Fruit fly (Drosophila melanogaster): ENCODE results near the gene Ir62a.
A peak's percentile ranks its signal among the peaks of the same experiment; 100 is the strongest.

Ir62a gene

dm6 chr3L:1558178-1558788, 27.2 kb upstream of the Ir62a start, which contains the start of the genes Pex10 and CG12099 (continued):
- TF ChIP-seq CG13287 (GFP tag; IDR thresholded peaks at IDR 0.05; ENCODE audit: partially characterized antibody), result peak; percentile 95
- TF ChIP-seq sug (tag; optimal IDR thresholded peaks at IDR 0.05), result peak; percentile 93
- TF ChIP-seq CG6689 (GFP tag; IDR thresholded peaks at IDR 0.05), result peak; percentile 91
- 0 out of 2 replicates have a peak, but pooled peaks have one; percentile 32 for TF ChIP-seq crol (GFP tag; IDR thresholded peaks at IDR 0.05)
- TF ChIP-seq NFAT (GFP tag; IDR thresholded peaks at IDR 0.05), result peak; percentile 93
- peak; percentile 84 for TF ChIP-seq CG15601 (tag; optimal IDR thresholded peaks at IDR 0.05)
- peak; percentile 91 for TF ChIP-seq CG4424 (GFP tag; optimal IDR thresholded peaks at IDR 0.05)
- peak; percentile 85 for TF ChIP-seq CG2116 (GFP tag; optimal IDR thresholded peaks at IDR 0.05)
- TF ChIP-seq Vsx1 (GFP tag; optimal IDR thresholded peaks at IDR 0.05), result no peak
- TF ChIP-seq PHDP (tag; optimal IDR thresholded peaks at IDR 0.05), result peak; percentile 74
- TF ChIP-seq Dbx (GFP tag; IDR thresholded peaks at IDR 0.05), result peak; percentile 94
- peak; percentile 93 for TF ChIP-seq vvl (GFP tag; IDR thresholded peaks at IDR 0.05)
- peak; percentile 91 for TF ChIP-seq ranshi (GFP tag; IDR thresholded peaks at IDR 0.05)
- TF ChIP-seq CG10366 (GFP tag; IDR thresholded peaks at IDR 0.05), result peak; percentile 92
- TF ChIP-seq Fer3 (tag; optimal IDR thresholded peaks at IDR 0.05), result peak; percentile 86
- peak; percentile 71 for TF ChIP-seq E2f2 (GFP tag; IDR thresholded peaks at IDR 0.05)
- peak; percentile 83 for TF ChIP-seq CG16779 (GFP tag; IDR thresholded peaks at IDR 0.05)
- peak; percentile 86 for TF ChIP-seq CG17328 (GFP tag; IDR thresholded peaks at IDR 0.05)
- TF ChIP-seq gsb (GFP tag; IDR thresholded peaks at IDR 0.05), result peak; percentile 72
- TF ChIP-seq Poxn (GFP tag; IDR thresholded peaks at IDR 0.05), result peak; percentile 73
- peak; percentile 86 for TF ChIP-seq Nf-YC (tag; optimal IDR thresholded peaks at IDR 0.05)
- peak; percentile 66 for TF ChIP-seq CG11723 (GFP tag; optimal IDR thresholded peaks at IDR 0.05)
- TF ChIP-seq CG8281 (tag; optimal IDR thresholded peaks at IDR 0.05), result no peak
- peak; percentile 57 for TF ChIP-seq shn (GFP tag; optimal IDR thresholded peaks at IDR 0.05)
- TF ChIP-seq CG11093 (GFP tag; IDR thresholded peaks at IDR 0.05), result peak; percentile 78; the same call in 2 of the 3 replicates
- peak; percentile 71 for TF ChIP-seq tap (tag; optimal IDR thresholded peaks at IDR 0.05)
- TF ChIP-seq CG18011 (GFP tag; optimal IDR thresholded peaks at IDR 0.05), result peak; percentile 74
- peak; percentile 83 for TF ChIP-seq CG18764 (GFP tag; optimal IDR thresholded peaks at IDR 0.05)
- peak; percentile 16 for TF ChIP-seq run (tag; optimal IDR thresholded peaks at IDR 0.05)
- TF ChIP-seq unc-4 (GFP tag; IDR thresholded peaks at IDR 0.05; ENCODE audit: partially characterized antibody), result peak; percentile 96
- peak; percentile 72 for TF ChIP-seq Blimp-1 (GFP tag; optimal IDR thresholded peaks at IDR 0.05)
- TF ChIP-seq CG34422 (GFP tag; IDR thresholded peaks at IDR 0.05), result peak; percentile 95
- peak; percentile 53 to 74 for TF ChIP-seq Pdp1 (GFP tag; optimal IDR thresholded peaks at IDR 0.05)
- TF ChIP-seq CG12769 (tag; optimal IDR thresholded peaks at IDR 0.05), result no peak
- TF ChIP-seq CG4404 (GFP tag; IDR thresholded peaks at IDR 0.05), result peak; percentile 95
- TF ChIP-seq dati (GFP tag; IDR thresholded peaks at IDR 0.05), result 0 out of 2 replicates have a peak, but pooled peaks have one; percentile 48
- TF ChIP-seq CG6791 (GFP tag; IDR thresholded peaks at IDR 0.05; ENCODE audit: partially characterized antibody), result peak; percentile 86
- TF ChIP-seq CG4282 (GFP tag; optimal IDR thresholded peaks at IDR 0.05), result no peak
- peak; percentile 95 for TF ChIP-seq MESR4 (GFP tag; optimal IDR thresholded peaks at IDR 0.05)
- TF ChIP-seq wor (GFP tag; IDR thresholded peaks at IDR 0.05), result peak; percentile 78
- TF ChIP-seq jing (GFP tag; optimal IDR thresholded peaks at IDR 0.05), result no peak
- TF ChIP-seq Med (GFP tag), result peak; percentile 91
- peak; percentile 52 for TF ChIP-seq CG6654 (GFP tag; optimal IDR thresholded peaks at IDR 0.05)
- peak; percentile 84 for TF ChIP-seq Meics (GFP tag; optimal IDR thresholded peaks at IDR 0.05)
- peak; percentile 87 for TF ChIP-seq CG17612 (GFP tag; IDR thresholded peaks at IDR 0.05)
- peak; percentile 100 for TF ChIP-seq phol (tag; optimal IDR thresholded peaks at IDR 0.05)
- no peak for TF ChIP-seq z (GFP tag; IDR thresholded peaks at IDR 0.05)
- no peak for TF ChIP-seq Dfd (GFP tag; optimal IDR thresholded peaks at IDR 0.05)
- TF ChIP-seq CG9932 (GFP tag; IDR thresholded peaks at IDR 0.05), result peak; percentile 98
